Worm (Caenorhabditis elegans) whole organism, late embryonic: ENCODE data around the gene K09B11.4.

Experiments
- ahr-1 ChIP-seq: sonication (generic microtip); optimal IDR thresholded peaks from 2 replicates; lab custom pipeline; 2016; ENCODE audit warnings: missing genetic modification characterization, missing compliant biosample characterization
- ceh-30 ChIP-seq: fragments of 150-350 bp; optimal IDR thresholded peaks from 2 replicates; lab custom pipeline; 2014; ENCODE audit warnings: missing biosample characterization, missing genetic modification characterization
- hlh-6 ChIP-seq: sonication (generic microtip); optimal IDR thresholded peaks from 2 replicates; lab custom pipeline; 2016; ENCODE audit warnings: missing genotype, missing genetic modification characterization, missing compliant biosample characterization
- ztf-16 ChIP-seq: sonication (generic microtip); optimal IDR thresholded peaks from 2 replicates; lab custom pipeline; 2017; ENCODE audit warnings: missing genetic modification characterization, missing compliant biosample characterization

DNA sequence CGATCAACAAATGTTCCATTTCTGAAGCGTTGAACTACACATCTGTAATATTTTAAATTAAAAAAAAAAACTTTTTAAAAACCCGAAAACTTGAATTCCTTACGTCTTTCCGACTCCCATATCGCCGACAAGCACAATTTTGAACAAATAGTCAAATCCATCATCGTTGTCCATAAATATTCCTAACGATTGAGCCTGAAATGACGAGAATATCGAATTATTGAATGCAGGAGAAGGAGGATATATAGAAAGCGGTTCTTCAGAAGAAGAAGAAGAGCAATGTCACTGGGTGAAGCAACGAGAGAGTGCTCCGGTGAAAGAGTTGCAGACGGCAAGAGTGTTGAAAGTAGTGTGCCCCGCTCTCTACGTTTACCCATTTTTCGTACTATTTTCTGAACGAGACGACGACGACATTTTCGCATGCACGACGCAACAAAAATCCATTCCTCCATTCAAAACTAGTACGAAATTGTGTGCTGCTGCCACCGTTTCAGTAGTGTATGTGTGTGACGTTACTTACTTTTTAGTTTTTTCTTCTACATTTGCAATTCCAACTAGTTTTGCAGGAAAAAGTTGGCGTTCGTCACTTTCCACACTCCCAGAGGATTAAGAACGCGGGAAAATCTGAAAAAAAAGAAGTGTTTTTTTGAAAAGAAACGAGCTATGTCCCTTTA, 45.4 kb upstream of the K09B11.4 start, which contains the start of gene rab-19:
- no peak for TF ChIP-seq ahr-1
- TF ChIP-seq hlh-6 (tag; lab: Kevin White, UChicago): no peak
- TF ChIP-seq ceh-30: no peak
- no peak for TF ChIP-seq ztf-16 (tag; lab: Kevin White, UChicago)
